Worm (Caenorhabditis elegans): ENCODE results near the gene ptc-1.

DNA sequence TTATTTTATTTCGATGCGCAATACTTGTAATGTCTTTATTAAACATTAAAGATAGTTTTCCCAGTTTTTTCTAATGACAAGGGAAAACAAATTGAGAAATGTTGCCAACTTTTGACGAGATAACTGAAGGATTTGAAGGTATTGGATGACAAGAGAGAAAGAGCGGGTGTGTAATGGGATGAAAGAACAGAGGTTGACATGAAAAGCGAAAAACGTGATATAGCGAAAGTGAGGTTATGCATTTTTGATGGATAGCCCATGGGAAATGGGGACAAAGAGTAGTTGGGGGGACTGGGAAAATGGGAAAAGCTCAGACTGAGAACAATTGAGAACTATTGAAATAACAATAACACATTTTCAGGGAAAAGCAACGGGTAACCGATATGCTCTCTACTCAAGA lies 2.2 kb downstream of the ptc-1 start:
- TF ChIP-seq nfya-1 (tag; optimal IDR thresholded peaks at IDR 0.05; ENCODE audit: insufficient read depth), result peak; percentile 19
- no peak for TF ChIP-seq nhr-28 (tag; optimal IDR thresholded peaks at IDR 0.05)
- TF ChIP-seq R02D3.7 (tag; optimal IDR thresholded peaks at IDR 0.05), result no peak
- TF ChIP-seq nhr-25 (tag; optimal IDR thresholded peaks at IDR 0.05), result no peak
- TF ChIP-seq egl-27 (tag; optimal IDR thresholded peaks at IDR 0.05), result no peak
- TF ChIP-seq snpc-4 (tag; optimal IDR thresholded peaks at IDR 0.05), result no peak
- TF ChIP-seq ama-1 (optimal IDR thresholded peaks at IDR 0.05), result no peak
- TF ChIP-seq fos-1 (tag; optimal IDR thresholded peaks at IDR 0.05), result no peak
- TF ChIP-seq mdl-1 (tag; optimal IDR thresholded peaks at IDR 0.05), result no peak
- no peak for TF ChIP-seq elt-1 (tag; optimal IDR thresholded peaks at IDR 0.05)

Data from whole organism, L3 larva.